Fruit fly (Drosophila melanogaster): ENCODE measurements around the gene mtg.

The mtg gene

DNA sequence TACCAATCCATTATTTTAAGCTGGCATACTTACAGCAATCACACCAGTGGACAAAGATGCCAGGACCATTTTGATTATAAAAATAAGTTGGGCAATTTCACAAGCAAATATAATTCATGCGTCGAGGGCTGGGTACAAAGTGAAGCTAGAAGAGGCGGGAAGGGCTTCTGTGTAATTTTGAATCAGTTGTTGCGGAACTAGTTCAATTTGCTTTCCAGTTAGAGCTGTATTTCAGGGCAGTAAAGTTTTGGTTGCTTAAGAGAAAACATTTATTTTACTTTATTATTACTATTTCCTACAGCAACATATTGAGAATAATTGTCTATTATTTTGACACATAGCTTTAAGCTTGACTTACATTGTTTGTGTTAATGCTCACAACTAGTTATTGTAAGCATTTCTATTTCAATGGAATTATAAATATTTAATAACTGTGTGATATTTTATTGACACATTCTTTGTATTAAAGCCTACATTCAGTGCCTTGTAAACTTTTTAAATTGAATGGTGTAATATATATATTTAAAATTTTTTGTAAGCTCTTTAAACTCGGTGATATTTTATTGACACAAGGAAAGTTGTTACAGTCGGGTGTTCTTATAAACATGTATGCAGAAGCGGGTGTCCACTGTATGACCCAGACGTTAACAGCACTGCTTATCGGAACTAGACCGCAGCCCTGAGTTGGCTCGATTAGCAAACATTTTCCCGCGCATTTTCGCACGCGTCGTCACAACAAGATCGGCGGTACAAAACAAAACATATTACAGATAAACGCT lies 14.2 kb downstream of the mtg start, which contains the start of the genes RPA1 and Mcm2 (continued):
- TF ChIP-seq Awh (GFP tag; IDR thresholded peaks at IDR 0.05) (peak; percentile 37; the same call in 1 of the 2 replicates), Taf1 (GFP tag; IDR thresholded peaks at IDR 0.05) (peak; percentile 58; the same call in 1 of the 2 replicates), CG9609 (GFP tag; optimal IDR thresholded peaks at IDR 0.05) (peak; percentile 67), Atf6 (GFP tag; IDR thresholded peaks at IDR 0.05) (peak; percentile 50; the same call in 1 of the 2 replicates), hbn (GFP tag; IDR thresholded peaks at IDR 0.05; ENCODE audit: partially characterized antibody) (no peak), chinmo (GFP tag; IDR thresholded peaks at IDR 0.05; ENCODE audit: partially characterized antibody) (no peak), CG16779 (GFP tag; IDR thresholded peaks at IDR 0.05) (0 out of 2 replicates have a peak, but pooled peaks have one; percentile 24), E2f2 (GFP tag; IDR thresholded peaks at IDR 0.05) (peak; percentile 73), CG17385 (GFP tag; optimal IDR thresholded peaks at IDR 0.05) (peak; percentile 66), Max (GFP tag; optimal IDR thresholded peaks at IDR 0.05) (peak; percentile 57), twi (tag; optimal IDR thresholded peaks at IDR 0.05) (peak; percentile 72), Med (GFP tag) (peak; percentile 88), CG3838 (GFP tag; optimal IDR thresholded peaks at IDR 0.05) (no peak), Adf1 (GFP tag; IDR thresholded peaks at IDR 0.05) (no peak; the same call in none of the 2 replicates), CG3065 (GFP tag; optimal IDR thresholded peaks at IDR 0.05) (no peak), Dll (GFP tag; IDR thresholded peaks at IDR 0.05; ENCODE audit: partially characterized antibody) (no peak), CG14965 (GFP tag; optimal IDR thresholded peaks at IDR 0.05; ENCODE audit: borderline replicate concordance) (no peak), tgo (GFP tag; IDR thresholded peaks at IDR 0.05) (peak; percentile 83), zfh2 (GFP tag; optimal IDR thresholded peaks at IDR 0.05) (peak; percentile 74), grau (tag; optimal IDR thresholded peaks at IDR 0.05) (peak; percentile 98), Ada2b (GFP tag; IDR thresholded peaks at IDR 0.05) (peak; percentile 32), Chrac-16 (GFP tag; optimal IDR thresholded peaks at IDR 0.05) (peak; percentile 82), Aef1 (GFP tag; IDR thresholded peaks at IDR 0.05) (peak; percentile 87), bbx (GFP tag; IDR thresholded peaks at IDR 0.05; ENCODE audit: partially characterized antibody) (peak; percentile 39; the same call in 1 of the 2 replicates), dpn (GFP tag; optimal IDR thresholded peaks at IDR 0.05) (peak; percentile 47 to 81), sisA (GFP tag; IDR thresholded peaks at IDR 0.05) (peak; percentile 86), trem (tag; optimal IDR thresholded peaks at IDR 0.05) (peak; percentile 49), dan (GFP tag; IDR thresholded peaks at IDR 0.05) (no peak), HLHmδ (GFP tag; optimal IDR thresholded peaks at IDR 0.05) (peak; percentile 43), kah (GFP tag; optimal IDR thresholded peaks at IDR 0.05) (peak; percentile 10), inv (GFP tag; IDR thresholded peaks at IDR 0.05; ENCODE audit: partially characterized antibody) (no peak), Abd-B (GFP tag; optimal IDR thresholded peaks at IDR 0.05) (peak; percentile 81), Oaz (GFP tag; IDR thresholded peaks at IDR 0.05) (0 out of 2 replicates have a peak, but pooled peaks have one; percentile 29), Sox100B (GFP tag; optimal IDR thresholded peaks at IDR 0.05) (no peak), pros (GFP tag; optimal IDR thresholded peaks at IDR 0.05) (no peak), rib (GFP tag; IDR thresholded peaks at IDR 0.05) (peak; percentile 14; the same call in 1 of the 2 replicates), schlank (tag; optimal IDR thresholded peaks at IDR 0.05) (peak; percentile 33), GATAe (GFP tag; conservative IDR thresholded peaks at IDR 0.05) (peak; percentile 33), CG33213 (GFP tag; optimal IDR thresholded peaks at IDR 0.05) (no peak), gt (GFP tag; IDR thresholded peaks at IDR 0.05) (no peak), lab (GFP tag; optimal IDR thresholded peaks at IDR 0.05) (no peak), Blimp-1 (GFP tag; optimal IDR thresholded peaks at IDR 0.05) (peak; percentile 50), slou (GFP tag; optimal IDR thresholded peaks at IDR 0.05) (peak; percentile 62), Oli (tag; optimal IDR thresholded peaks at IDR 0.05) (peak; percentile 71), Hand (GFP tag; optimal IDR thresholded peaks at IDR 0.05) (no peak), al (GFP tag; IDR thresholded peaks at IDR 0.05) (peak; percentile 81), B-H1 (GFP tag; IDR thresholded peaks at IDR 0.05) (peak; percentile 44; the same call in 2 of the 3 replicates), CG18619 (GFP tag; optimal IDR thresholded peaks at IDR 0.05) (peak; percentile 80), BtbVII (GFP tag; optimal IDR thresholded peaks at IDR 0.05) (peak; percentile 55)

All from whole organism, embryonic.